Worm (Caenorhabditis elegans): ENCODE data around the gene abu-9.

DNA sequence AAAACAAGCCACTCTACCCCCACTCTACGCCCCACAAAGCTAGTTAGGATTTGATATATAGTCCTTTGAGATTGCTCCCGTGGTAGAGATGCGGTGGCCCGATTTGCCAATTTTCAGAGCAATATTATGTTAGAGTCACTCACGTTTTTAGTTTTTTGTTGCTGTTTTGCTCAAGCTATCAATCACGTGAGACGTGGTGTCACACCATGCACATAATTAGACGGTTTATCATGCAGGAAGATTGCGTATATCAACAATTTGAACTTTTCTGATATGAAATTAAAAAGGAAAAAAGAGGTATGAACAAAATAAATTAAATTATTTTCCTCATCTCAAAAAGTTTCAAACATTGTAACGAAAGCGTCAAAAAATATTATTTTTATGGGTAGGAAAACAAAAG, 34.4 kb downstream of the abu-9 start:
- no peak for TF ChIP-seq fos-1 (tag; optimal IDR thresholded peaks at IDR 0.05)
- TF ChIP-seq C34F6.9 (tag; optimal IDR thresholded peaks at IDR 0.05): no peak
- no peak for TF ChIP-seq elt-3 (tag; optimal IDR thresholded peaks at IDR 0.05)
- no peak for TF ChIP-seq ztf-11 (tag; optimal IDR thresholded peaks at IDR 0.05)
- TF ChIP-seq ztf-4 (tag; optimal IDR thresholded peaks at IDR 0.05): no peak
- TF ChIP-seq nhr-21 (tag; optimal IDR thresholded peaks at IDR 0.05): no peak
- no peak for TF ChIP-seq zag-1 (tag; optimal IDR thresholded peaks at IDR 0.05)
- TF ChIP-seq nhr-11 (tag; optimal IDR thresholded peaks at IDR 0.05): no peak
- TF ChIP-seq unc-55 (GFP tag; optimal IDR thresholded peaks at IDR 0.05): no peak
- TF ChIP-seq egl-27 (tag; optimal IDR thresholded peaks at IDR 0.05): no peak
